Fruit fly (Drosophila melanogaster) whole organism, embryonic: ENCODE results near the gene ari-1.

Source experiments
- Blimp-1 ChIP-seq: fragments of 200-800 bp; sonication (Bioruptor generic); optimal IDR thresholded peaks from 3 replicates; lab custom pipeline; 2018; ENCODE audit warnings: missing biosample characterization, missing genetic modification characterization, mild to moderate bottlenecking, moderate library complexity, missing genetic modification reagents
- CG10147 ChIP-seq: fragments of 200-800 bp; sonication (Bioruptor generic); optimal IDR thresholded peaks from 2 replicates; lab custom pipeline; 2019; ENCODE audit warnings: missing biosample characterization, mild to moderate bottlenecking, missing genetic modification characterization, moderate library complexity
- CG10274 ChIP-seq: fragments of 200-800 bp; sonication (Bioruptor generic); optimal IDR thresholded peaks from 3 replicates; lab custom pipeline; 2017; ENCODE audit warnings: missing biosample characterization, mild to moderate bottlenecking, missing genetic modification characterization
- CG10321 ChIP-seq: fragments of 200-800 bp; sonication (Bioruptor generic); IDR thresholded peaks from 2 replicates; pipeline ENCODE4 v1.3.6; 2022; ENCODE audit warnings: missing biosample characterization, missing genetic modification characterization
- CG10366 ChIP-seq: fragments of 200-800 bp; sonication (Bioruptor generic); IDR thresholded peaks from 2 replicates; pipeline ENCODE4 v1.3.6; 2022; ENCODE audit warnings: missing biosample characterization, missing genetic modification characterization
- CG10462 ChIP-seq: fragments of 200-800 bp; sonication (Bioruptor generic); optimal IDR thresholded peaks from 2 replicates; lab custom pipeline; 2016; ENCODE audit warnings: missing biosample characterization, missing genetic modification characterization
- CG11456 ChIP-seq: fragments of 200-800 bp; sonication (Bioruptor generic); IDR thresholded peaks from 3 replicates; pipeline ENCODE4 v1.3.6; 2022; ENCODE audit warnings: missing biosample characterization, missing genetic modification characterization
- CG12391 ChIP-seq: fragments of 200-800 bp; sonication (Bioruptor generic); optimal IDR thresholded peaks from 3 replicates; lab custom pipeline; 2018; ENCODE audit warnings: missing biosample characterization, mild to moderate bottlenecking, missing genetic modification characterization, moderate library complexity
- CG13123 ChIP-seq: fragments of 200-800 bp; sonication (Bioruptor generic); optimal IDR thresholded peaks from 2 replicates; lab custom pipeline; 2016; ENCODE audit warnings: missing biosample characterization, missing genetic modification characterization
- CG13296 ChIP-seq: fragments of 200-800 bp; sonication (Bioruptor generic); optimal IDR thresholded peaks from 3 replicates; lab custom pipeline; 2018; ENCODE audit warnings: missing biosample characterization, mild to moderate bottlenecking, missing genetic modification characterization
- CG13624 ChIP-seq: fragments of 200-800 bp; sonication (Bioruptor generic); optimal IDR thresholded peaks from 2 replicates; lab custom pipeline; 2016; ENCODE audit warnings: missing biosample characterization, missing genetic modification characterization
- CG14050 ChIP-seq: fragments of 200-800 bp; sonication (Bioruptor generic); IDR thresholded peaks from 3 replicates; pipeline ENCODE4 v1.3.6; 2022; ENCODE audit warnings: missing biosample characterization, missing genetic modification characterization
- CG14667 ChIP-seq: fragments of 200-800 bp; sonication (Bioruptor generic); IDR thresholded peaks from 2 replicates; pipeline ENCODE4 v1.3.6; 2022; ENCODE audit warnings: missing biosample characterization, missing genetic modification characterization
- CG15514 ChIP-seq: fragments of 200-800 bp; sonication (Bioruptor generic); optimal IDR thresholded peaks from 3 replicates; lab custom pipeline; 2017; ENCODE audit warnings: missing biosample characterization, missing genetic modification characterization, mild to moderate bottlenecking, moderate library complexity, missing genetic modification reagents
- CG15696 ChIP-seq: fragments of 200-800 bp; sonication (Bioruptor generic); optimal IDR thresholded peaks from 2 replicates; lab custom pipeline; 2019; ENCODE audit warnings: missing biosample characterization, mild to moderate bottlenecking, missing genetic modification characterization, moderate library complexity
- CG17328 ChIP-seq: fragments of 200-800 bp; sonication (Bioruptor generic); IDR thresholded peaks from 2 replicates; pipeline ENCODE4 v1.3.6; 2022; ENCODE audit warnings: missing biosample characterization, missing genetic modification characterization
- CG18599 ChIP-seq: fragments of 200-800 bp; sonication (Bioruptor generic); optimal IDR thresholded peaks from 3 replicates; lab custom pipeline; 2017; ENCODE audit warnings: missing biosample characterization, missing genetic modification characterization, mild to moderate bottlenecking, moderate library complexity, missing genetic modification reagents
- CG2678 ChIP-seq: fragments of 200-800 bp; sonication (Bioruptor generic); optimal IDR thresholded peaks from 3 replicates; lab custom pipeline; 2019; ENCODE audit warnings: missing biosample characterization, mild to moderate bottlenecking, missing genetic modification characterization, moderate library complexity
- CG32767 ChIP-seq: fragments of 200-800 bp; sonication (Bioruptor generic); IDR thresholded peaks from 2 replicates; pipeline ENCODE4 v1.3.6; 2022; ENCODE audit warnings: missing biosample characterization, missing genetic modification characterization
- CG34224 ChIP-seq: fragments of 200-800 bp; sonication (Bioruptor generic); IDR thresholded peaks from 3 replicates; pipeline ENCODE4 v1.3.6; 2022; ENCODE audit warnings: missing biosample characterization, missing genetic modification characterization; ENCODE audit not compliant: partially characterized antibody
- CG4360 ChIP-seq: fragments of 200-800 bp; sonication (Bioruptor generic); IDR thresholded peaks from 2 replicates; pipeline ENCODE4 v1.3.6; 2022; ENCODE audit warnings: missing biosample characterization, missing genetic modification characterization
- CG6272 ChIP-seq: fragments of 200-800 bp; sonication (Bioruptor generic); IDR thresholded peaks from 2 replicates; pipeline ENCODE4 v1.3.6; 2022; ENCODE audit warnings: missing biosample characterization, missing genetic modification characterization
- CG6654 ChIP-seq: fragments of 200-800 bp; sonication (Bioruptor generic); optimal IDR thresholded peaks from 2 replicates; lab custom pipeline; 2017; ENCODE audit warnings: missing biosample characterization, mild to moderate bottlenecking, missing genetic modification characterization
- CG8089 ChIP-seq: fragments of 200-800 bp; sonication (Bioruptor generic); optimal IDR thresholded peaks from 3 replicates; lab custom pipeline; 2016; ENCODE audit warnings: missing biosample characterization, missing genetic modification characterization
- CG8290 ChIP-seq, 3 experiments: fragments of 200-800 bp; sonication (Bioruptor generic); optimal IDR thresholded peaks; 2 replicates each; lab custom pipeline; 2016 to 2019; ENCODE audit warnings: missing biosample characterization in 3 of 3, missing genetic modification characterization in 3 of 3, mild to moderate bottlenecking in 2 of 3, moderate library complexity in 1 of 3
- CG9932 ChIP-seq: fragments of 200-800 bp; sonication (Bioruptor generic); IDR thresholded peaks from 2 replicates; pipeline ENCODE4 v1.3.6; 2022; ENCODE audit warnings: missing biosample characterization, missing genetic modification characterization
- D19A ChIP-seq: fragments of 200-800 bp; optimal IDR thresholded peaks from 3 replicates; lab custom pipeline; 2019; ENCODE audit warnings: missing biosample characterization, mild to moderate bottlenecking, missing genetic modification characterization, moderate library complexity
- Dek ChIP-seq: fragments of 200-800 bp; sonication (Bioruptor generic); optimal IDR thresholded peaks from 3 replicates; lab custom pipeline; 2019; ENCODE audit warnings: missing biosample characterization, mild to moderate bottlenecking, missing genetic modification characterization, moderate library complexity
- Elba2 ChIP-seq: fragments of 200-800 bp; sonication (Bioruptor generic); optimal IDR thresholded peaks from 3 replicates; lab custom pipeline; 2016; ENCODE audit warnings: missing biosample characterization, missing genetic modification characterization
- H2.0 ChIP-seq: fragments of 200-800 bp; sonication (Bioruptor generic); IDR thresholded peaks from 2 replicates; pipeline ENCODE4 v1.3.6; 2022; ENCODE audit warnings: missing biosample characterization, missing genetic modification characterization
- HLH4C ChIP-seq: fragments of 200-800 bp; sonication (Bioruptor generic); IDR thresholded peaks from 3 replicates; pipeline ENCODE4 v1.3.6; 2022; ENCODE audit warnings: missing biosample characterization, missing genetic modification characterization; ENCODE audit not compliant: partially characterized antibody
- Nf-YC ChIP-seq: fragments of 200-800 bp; optimal IDR thresholded peaks from 3 replicates; lab custom pipeline; 2019; ENCODE audit warnings: missing biosample characterization, mild to moderate bottlenecking, missing genetic modification characterization, moderate library complexity
- Sry-δ ChIP-seq: fragments of 200-800 bp; sonication (Bioruptor generic); optimal IDR thresholded peaks from 2 replicates; lab custom pipeline; 2016; ENCODE audit warnings: missing biosample characterization, missing genetic modification characterization
- Tbp ChIP-seq: fragments of >200 bp; optimal IDR thresholded peaks from 2 replicates; lab custom pipeline; 2018; ENCODE audit warnings: missing biosample characterization, missing genetic modification characterization
- Trl ChIP-seq, 3 experiments: fragments of >200 bp in 2 of 3; fragments of 200-800 bp in 1 of 3; sonication (Bioruptor generic) in 1 of 3; optimal IDR thresholded peaks; 2 replicates in 1 of 3; 3 replicates in 2 of 3; lab custom pipeline; 2016 to 2017; ENCODE audit warnings: missing biosample characterization in 1 of 3, missing genetic modification characterization in 1 of 3
- Usf ChIP-seq: fragments of 200-800 bp; sonication (Bioruptor generic); optimal IDR thresholded peaks from 2 replicates; lab custom pipeline; 2017; ENCODE audit warnings: missing genotype, missing biosample characterization, missing genetic modification characterization
- Xbp1 ChIP-seq: fragments of 200-800 bp; sonication (Bioruptor generic); optimal IDR thresholded peaks from 3 replicates; lab custom pipeline; 2016; ENCODE audit warnings: missing biosample characterization, mild to moderate bottlenecking, missing genetic modification characterization
- ase ChIP-seq: fragments of 200-800 bp; sonication (Bioruptor generic); IDR thresholded peaks from 3 replicates; pipeline ENCODE4 v1.3.6; 2022; ENCODE audit warnings: missing biosample characterization, missing genetic modification characterization
- bbx ChIP-seq: fragments of 200-800 bp; sonication (Bioruptor generic); IDR thresholded peaks from 2 replicates; pipeline ENCODE4 v1.3.6; 2022; ENCODE audit warnings: missing biosample characterization, missing genetic modification characterization; ENCODE audit not compliant: partially characterized antibody
- bigmax ChIP-seq: fragments of 200-800 bp; sonication (Bioruptor generic); optimal IDR thresholded peaks from 2 replicates; lab custom pipeline; 2018; ENCODE audit warnings: missing biosample characterization, mild to moderate bottlenecking, missing genetic modification characterization
- br ChIP-seq: fragments of >200 bp; optimal IDR thresholded peaks from 2 replicates; lab custom pipeline; 2017
- cad ChIP-seq: fragments of >200 bp; optimal IDR thresholded peaks from 2 replicates; lab custom pipeline; 2017; ENCODE audit warnings: missing biosample characterization, missing genetic modification characterization
- danr ChIP-seq: fragments of 200-800 bp; sonication (Bioruptor generic); IDR thresholded peaks from 2 replicates; pipeline ENCODE4 v1.3.6; 2022; ENCODE audit warnings: missing biosample characterization, missing genetic modification characterization
- gro ChIP-seq: fragments of 200-800 bp; sonication (Bioruptor generic); optimal IDR thresholded peaks from 2 replicates; lab custom pipeline; 2016; ENCODE audit warnings: missing biosample characterization, missing genetic modification characterization
- ken ChIP-seq: fragments of 200-800 bp; sonication (Bioruptor generic); IDR thresholded peaks from 3 replicates; pipeline ENCODE4 v1.3.6; 2022; ENCODE audit warnings: missing biosample characterization, missing genetic modification characterization
- lmd ChIP-seq: fragments of 200-800 bp; sonication (Bioruptor generic); IDR thresholded peaks from 2 replicates; pipeline ENCODE4 v1.3.6; 2022; ENCODE audit warnings: missing biosample characterization, missing genetic modification characterization
- nom ChIP-seq: fragments of 200-800 bp; sonication (Bioruptor generic); optimal IDR thresholded peaks from 2 replicates; lab custom pipeline; 2017; ENCODE audit warnings: missing biosample characterization, missing genetic modification characterization, mild to moderate bottlenecking, moderate library complexity, missing genetic modification reagents
- pb ChIP-seq: fragments of 200-800 bp; sonication (Bioruptor generic); optimal IDR thresholded peaks from 3 replicates; lab custom pipeline; 2016; ENCODE audit warnings: missing biosample characterization, missing genetic modification characterization
- pzg ChIP-seq: fragments of 200-800 bp; sonication (Bioruptor generic); optimal IDR thresholded peaks from 3 replicates; lab custom pipeline; 2018; ENCODE audit warnings: missing biosample characterization, mild to moderate bottlenecking, missing genetic modification characterization, moderate library complexity
- row ChIP-seq: fragments of 200-800 bp; sonication (Bioruptor generic); IDR thresholded peaks from 3 replicates; pipeline ENCODE4 v1.3.6; 2022; ENCODE audit warnings: missing biosample characterization, missing genetic modification characterization
- wek ChIP-seq: fragments of 200-800 bp; sonication (Bioruptor generic); optimal IDR thresholded peaks from 3 replicates; lab custom pipeline; 2018; ENCODE audit warnings: missing biosample characterization, mild to moderate bottlenecking, missing genetic modification characterization, moderate library complexity

Gene ari-1

dm6 chrX:18091159-18091676, 46.4 kb downstream of the ari-1 start, which contains the start of gene scu (continued):
- TF ChIP-seq CG11456 (no peak), CG15696 (tag; lab: Kevin White, UChicago) (no peak), Dek (tag; lab: Kevin White, UChicago) (no peak), D19A (tag; lab: Kevin White, UChicago) (no peak), Xbp1 (GFP tag; lab: Kevin White, UChicago) (no peak), CG8290 (GFP tag; optimal IDR thresholded peaks at IDR 0.05; lab: Kevin White, UChicago) (no peak), CG8290 (tag; optimal IDR thresholded peaks at IDR 0.05; lab: Kevin White, UChicago) (peak in 1 of 2 experiments; percentile 61), Blimp-1 (GFP tag; lab: Kevin White, UChicago) (no peak), CG10366 (GFP tag; lab: Robert Waterston, UW) (no peak), lmd (GFP tag; lab: Robert Waterston, UW) (no peak), bbx (no peak), CG13624 (GFP tag; lab: Kevin White, UChicago) (no peak), bigmax (no peak), CG2678 (tag; lab: Kevin White, UChicago) (no peak), row (GFP tag; lab: Robert Waterston, UW) (peak; percentile 60; the same call in 2 of the 3 replicates), Tbp (GFP tag; lab: Kevin White, UChicago) (no peak), CG10147 (no peak), wek (GFP tag; lab: Kevin White, UChicago) (no peak), CG12391 (tag; lab: Kevin White, UChicago) (no peak), CG18599 (GFP tag; lab: Kevin White, UChicago) (no peak), Trl (optimal IDR thresholded peaks at IDR 0.05; lab: Kevin White, UChicago) (no peak), Trl (GFP tag; optimal IDR thresholded peaks at IDR 0.05; lab: Kevin White, UChicago) (no peak), CG34224 (GFP tag; lab: Robert Waterston, UW) (no peak), Sry-δ (GFP tag; lab: Kevin White, UChicago) (peak; percentile 25), CG9932 (no peak), CG10274 (no peak), danr (GFP tag; lab: Robert Waterston, UW) (no peak), Usf (GFP tag; lab: Kevin White, UChicago) (no peak), CG14050 (GFP tag; lab: Robert Waterston, UW) (no peak), br (lab: Kevin White, UChicago) (no peak), pb (no peak), ase (GFP tag; lab: Robert Waterston, UW) (no peak), cad (GFP tag; lab: Kevin White, UChicago) (no peak), ken (GFP tag; lab: Robert Waterston, UW) (no peak), nom (GFP tag; lab: Kevin White, UChicago) (peak; percentile 98), gro (GFP tag; lab: Kevin White, UChicago) (no peak), CG15514 (peak; percentile 31), HLH4C (no peak), CG14667 (no peak), CG17328 (no peak), Nf-YC (no peak), Elba2 (GFP tag; lab: Kevin White, UChicago) (peak; percentile 70), CG32767 (GFP tag; lab: Robert Waterston, UW) (no peak), CG8089 (GFP tag; lab: Kevin White, UChicago) (no peak), CG6272 (GFP tag; lab: Robert Waterston, UW) (no peak), CG13296 (GFP tag; lab: Kevin White, UChicago) (peak; percentile 20), pzg (peak; percentile 30), H2.0 (GFP tag; lab: Robert Waterston, UW) (no peak), CG4360 (GFP tag; lab: Robert Waterston, UW) (no peak), CG6654 (GFP tag; lab: Kevin White, UChicago) (no peak), CG10321 (GFP tag; lab: Robert Waterston, UW) (no peak), CG13123 (GFP tag; lab: Kevin White, UChicago) (no peak), CG10462 (GFP tag; lab: Kevin White, UChicago) (no peak)
